Worm (Caenorhabditis elegans): ENCODE measurements around the gene str-240.

ce11 chrV:1521845-1522244, at the start of gene str-240:
- TF ChIP-seq T22C8.4 (GFP tag; IDR thresholded peaks at IDR 0.05) = no peak
- no peak for TF ChIP-seq flt-1 (GFP tag; IDR thresholded peaks at IDR 0.05)
- TF ChIP-seq ztf-29 (GFP tag; IDR thresholded peaks at IDR 0.05) = no peak

Measured in whole organism, midembryonic.